Worm (Caenorhabditis elegans): ENCODE results near the gene K02G10.15.

ce11 chrX:4660268-4660880 lies 22.1 kb downstream of the K02G10.15 start, which contains the start of gene nhr-45:
- TF ChIP-seq tbx-37 (GFP tag; conservative IDR thresholded peaks at IDR 0.05) (no peak), ama-1 (optimal IDR thresholded peaks at IDR 0.05) (no peak), flt-1 (GFP tag; IDR thresholded peaks at IDR 0.05) (no peak), aly-1 (tag; optimal IDR thresholded peaks at IDR 0.05) (no peak)

Measured in whole organism, early embryonic.